Fruit fly (Drosophila melanogaster): Measurements from ENCODE around the gene Cpr35B.

Cpr35B gene

DNA sequence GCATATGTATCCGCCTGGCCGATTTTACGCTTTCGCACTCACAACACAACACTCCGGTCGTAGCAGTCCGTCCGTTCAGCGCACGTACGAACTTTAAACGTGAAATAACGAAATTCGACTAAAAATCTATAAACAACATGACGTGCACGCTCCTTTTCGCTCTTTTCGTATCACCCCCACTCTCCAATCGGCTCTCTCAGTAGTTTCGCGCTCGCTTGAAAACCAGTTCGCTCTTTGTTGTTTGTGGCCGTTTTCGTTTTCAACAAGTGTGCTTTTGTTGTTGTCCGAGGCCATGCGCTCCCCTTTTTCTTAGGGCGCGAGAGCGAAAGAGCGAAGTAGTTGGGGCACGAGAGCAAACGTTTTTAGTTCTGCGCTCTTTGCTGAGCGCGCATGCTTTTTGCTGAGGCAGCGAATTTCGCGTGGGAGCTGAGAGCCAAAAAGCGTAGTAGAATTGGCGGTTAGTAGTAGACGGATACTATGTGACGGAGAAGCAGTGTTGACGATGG, 15.5 kb downstream of the Cpr35B start, which contains the start of gene elB:
TSS of gene elB (minus strand) at position 122 of the 506 bp plus-strand sequence.
- TF ChIP-seq CG3995 (GFP tag; optimal IDR thresholded peaks at IDR 0.05), result no peak
- TF ChIP-seq CG12744 (GFP tag; optimal IDR thresholded peaks at IDR 0.05), result no peak
- peak; percentile 72 for TF ChIP-seq CG13287 (GFP tag; IDR thresholded peaks at IDR 0.05; ENCODE audit: partially characterized antibody)
- no peak for TF ChIP-seq luna (GFP tag; optimal IDR thresholded peaks at IDR 0.05)
- TF ChIP-seq CG15073 (GFP tag; optimal IDR thresholded peaks at IDR 0.05), result no peak
- TF ChIP-seq unpg (GFP tag; optimal IDR thresholded peaks at IDR 0.05), result no peak
- no peak for TF ChIP-seq Six4 (GFP tag; optimal IDR thresholded peaks at IDR 0.05)
- no peak for TF ChIP-seq tgo (GFP tag; IDR thresholded peaks at IDR 0.05)
- no peak for TF ChIP-seq CG7786 (GFP tag; optimal IDR thresholded peaks at IDR 0.05)
- TF ChIP-seq CG33213 (GFP tag; optimal IDR thresholded peaks at IDR 0.05), result no peak
- TF ChIP-seq sr (GFP tag; IDR thresholded peaks at IDR 0.05), result peak; percentile 85
- TF ChIP-seq HLH54F (GFP tag; optimal IDR thresholded peaks at IDR 0.05), result no peak
- peak; percentile 8 for TF ChIP-seq CG18619 (GFP tag; optimal IDR thresholded peaks at IDR 0.05)
- no peak for TF ChIP-seq Ets97D (GFP tag; optimal IDR thresholded peaks at IDR 0.05)
- no peak for TF ChIP-seq dimm (GFP tag; IDR thresholded peaks at IDR 0.05)
- TF ChIP-seq CG10321 (GFP tag; IDR thresholded peaks at IDR 0.05), result 0 out of 2 replicates have a peak, but pooled peaks have one; percentile 6
- TF ChIP-seq amos (GFP tag; IDR thresholded peaks at IDR 0.05; ENCODE audit: partially characterized antibody), result peak; percentile 20; the same call in 1 of the 2 replicates
- TF ChIP-seq sd (tag; optimal IDR thresholded peaks at IDR 0.05), result no peak
- no peak for TF ChIP-seq en (GFP tag; optimal IDR thresholded peaks at IDR 0.05)
- peak; percentile 0 for TF ChIP-seq Hand (GFP tag; optimal IDR thresholded peaks at IDR 0.05)
- no peak for TF ChIP-seq CG17829 (tag; optimal IDR thresholded peaks at IDR 0.05)
- no peak for TF ChIP-seq Kr (GFP tag; optimal IDR thresholded peaks at IDR 0.05)
- TF ChIP-seq CG4282 (GFP tag; optimal IDR thresholded peaks at IDR 0.05), result no peak
- peak; percentile 55 for TF ChIP-seq CG34376 (GFP tag; optimal IDR thresholded peaks at IDR 0.05)
- TF ChIP-seq YL-1 (GFP tag; optimal IDR thresholded peaks at IDR 0.05), result no peak
- peak; percentile 36; the same call in 1 of the 3 replicates for TF ChIP-seq CG11695 (GFP tag; IDR thresholded peaks at IDR 0.05)
- no peak for TF ChIP-seq CG18599 (GFP tag; optimal IDR thresholded peaks at IDR 0.05)
- peak; percentile 68 for TF ChIP-seq Drgx (GFP tag; IDR thresholded peaks at IDR 0.05)
- TF ChIP-seq run (tag; optimal IDR thresholded peaks at IDR 0.05), result no peak
- TF ChIP-seq Adf1 (GFP tag; IDR thresholded peaks at IDR 0.05), result peak; percentile 69; the same call in 1 of the 2 replicates
- no peak for TF ChIP-seq mam (GFP tag; optimal IDR thresholded peaks at IDR 0.05)
- TF ChIP-seq unc-4 (GFP tag; IDR thresholded peaks at IDR 0.05; ENCODE audit: partially characterized antibody), result peak; percentile 68; the same call in 1 of the 2 replicates
- no peak for TF ChIP-seq CG17802 (tag; optimal IDR thresholded peaks at IDR 0.05)
- no peak for TF ChIP-seq phol (tag; optimal IDR thresholded peaks at IDR 0.05)
- no peak for TF ChIP-seq dmrt99B (tag; optimal IDR thresholded peaks at IDR 0.05)
- no peak for TF ChIP-seq CG12659 (GFP tag; optimal IDR thresholded peaks at IDR 0.05)
- TF ChIP-seq CG8089 (GFP tag; optimal IDR thresholded peaks at IDR 0.05), result no peak
- no peak; the same call in 2 of the 3 replicates for TF ChIP-seq B-H1 (GFP tag; IDR thresholded peaks at IDR 0.05)
- no peak for TF ChIP-seq Camta (GFP tag; optimal IDR thresholded peaks at IDR 0.05)
- TF ChIP-seq lola (GFP tag; optimal IDR thresholded peaks at IDR 0.05), result no peak
- TF ChIP-seq CG14667 (GFP tag; IDR thresholded peaks at IDR 0.05), result no peak
- TF ChIP-seq CG34224 (GFP tag; IDR thresholded peaks at IDR 0.05; ENCODE audit: partially characterized antibody), result peak; percentile 86
- TF ChIP-seq dm (GFP tag; optimal IDR thresholded peaks at IDR 0.05), result no peak
- peak; percentile 22 for TF ChIP-seq CG31365 (tag; optimal IDR thresholded peaks at IDR 0.05)
- TF ChIP-seq Hr39 (optimal IDR thresholded peaks at IDR 0.05), result no peak
- TF ChIP-seq CG1603 (tag; optimal IDR thresholded peaks at IDR 0.05), result no peak
- TF ChIP-seq so (GFP tag; IDR thresholded peaks at IDR 0.05), result peak; percentile 43; the same call in 1 of the 3 replicates
- TF ChIP-seq gfzf (GFP tag; optimal IDR thresholded peaks at IDR 0.05), result no peak
- no peak for TF ChIP-seq CG31224 (GFP tag; IDR thresholded peaks at IDR 0.05)
- no peak for TF ChIP-seq mirr (GFP tag; optimal IDR thresholded peaks at IDR 0.05)
- TF ChIP-seq seq (GFP tag; IDR thresholded peaks at IDR 0.05), result peak; percentile 61; the same call in 1 of the 2 replicates

Data from whole organism, embryonic.